Fruit fly (Drosophila melanogaster) whole organism, adult: ENCODE results near the gene eIF3d1.

ENCODE experiments used
- CG11617 ChIP-seq: fragments of 200-800 bp; sonication (Bioruptor generic); optimal IDR thresholded peaks from 2 replicates; lab custom pipeline; 2017; ENCODE audit warnings: mild to moderate bottlenecking, missing biosample characterization, missing genetic modification reagents, missing genetic modification characterization
- CG12768 ChIP-seq: fragments of 200-800 bp; sonication (Bioruptor generic); optimal IDR thresholded peaks from 2 replicates; lab custom pipeline; 2017; ENCODE audit warnings: missing biosample characterization, missing genetic modification characterization, mild to moderate bottlenecking, moderate library complexity, missing genetic modification reagents
- CG33017 ChIP-seq: fragments of 200-800 bp; sonication (Bioruptor generic); optimal IDR thresholded peaks from 2 replicates; lab custom pipeline; 2018; ENCODE audit warnings: missing biosample characterization, mild to moderate bottlenecking, missing genetic modification characterization, moderate library complexity
- CG5204 ChIP-seq: fragments of 200-800 bp; sonication (Bioruptor generic); optimal IDR thresholded peaks from 2 replicates; lab custom pipeline; 2016; ENCODE audit warnings: missing biosample characterization, missing genetic modification characterization
- CG7045 ChIP-seq: fragments of 200-800 bp; sonication (Bioruptor generic); optimal IDR thresholded peaks from 2 replicates; lab custom pipeline; 2017; ENCODE audit warnings: missing biosample characterization, mild to moderate bottlenecking, missing genetic modification characterization
- Mnt ChIP-seq: fragments of 200-800 bp; sonication (Bioruptor generic); optimal IDR thresholded peaks from 2 replicates; lab custom pipeline; 2016; ENCODE audit warnings: missing biosample characterization, mild to moderate bottlenecking, missing genetic modification characterization
- bab1 ChIP-seq: fragments of 200-800 bp; sonication (Bioruptor generic); optimal IDR thresholded peaks from 3 replicates; lab custom pipeline; 2019; ENCODE audit warnings: missing biosample characterization, mild to moderate bottlenecking, missing genetic modification characterization, moderate library complexity
- cic ChIP-seq: fragments of 200-800 bp; sonication (Bioruptor generic); optimal IDR thresholded peaks from 2 replicates; lab custom pipeline; 2017; ENCODE audit warnings: missing biosample characterization, mild to moderate bottlenecking, missing genetic modification characterization, moderate library complexity
- cnc ChIP-seq, 2 experiments: fragments of >200 bp; optimal IDR thresholded peaks; 2 replicates each; lab custom pipeline; 2017
- kay ChIP-seq: fragments of 200-800 bp; sonication (Bioruptor generic); peaks from one replicate; lab custom pipeline; 2016; ENCODE audit warnings: missing biosample characterization, missing genetic modification characterization, borderline replicate concordance
- ovo ChIP-seq: fragments of 200-800 bp; sonication (Bioruptor generic); optimal IDR thresholded peaks from 2 replicates; lab custom pipeline; 2016; ENCODE audit warnings: missing biosample characterization, missing genetic modification characterization
- pad ChIP-seq: fragments of 200-800 bp; sonication (Bioruptor generic); optimal IDR thresholded peaks from 3 replicates; lab custom pipeline; 2017; ENCODE audit warnings: missing biosample characterization, missing genetic modification characterization, mild to moderate bottlenecking, moderate library complexity, missing genetic modification reagents
- tj ChIP-seq: fragments of 200-800 bp; sonication (Bioruptor generic); optimal IDR thresholded peaks from 3 replicates; lab custom pipeline; 2017; ENCODE audit warnings: missing biosample characterization, mild to moderate bottlenecking, missing genetic modification characterization, moderate library complexity
- toe ChIP-seq: fragments of 200-800 bp; sonication (Bioruptor generic); optimal IDR thresholded peaks from 2 replicates; lab custom pipeline; 2016; ENCODE audit warnings: missing biosample characterization, missing genetic modification characterization

eIF3d1 gene

dm6 chr3R:23729632-23730471 lies 50.0 kb downstream of the eIF3d1 start:
- no peak for TF ChIP-seq CG5204 (GFP tag; lab: Kevin White, UChicago)
- TF ChIP-seq CG7045 = peak; percentile 10
- TF ChIP-seq CG12768 (GFP tag; lab: Kevin White, UChicago) = peak; percentile 87
- TF ChIP-seq CG33017 = peak; percentile 36
- TF ChIP-seq CG11617 (GFP tag; lab: Kevin White, UChicago) = peak; percentile 13
- TF ChIP-seq toe (GFP tag; lab: Kevin White, UChicago) = no peak
- no peak for TF ChIP-seq ovo
- TF ChIP-seq Mnt (GFP tag; lab: Kevin White, UChicago) = peak; percentile 5
- peak; percentile 82 for TF ChIP-seq cic (GFP tag; lab: Kevin White, UChicago)
- TF ChIP-seq cnc (optimal IDR thresholded peaks at IDR 0.05; lab: Kevin White, UChicago) = no peak
- TF ChIP-seq bab1 (GFP tag; lab: Kevin White, UChicago) = peak; percentile 33
- peak; percentile 28 for TF ChIP-seq tj (GFP tag; lab: Kevin White, UChicago)
- TF ChIP-seq kay (GFP tag; lab: Kevin White, UChicago) = peak; percentile 18
- TF ChIP-seq pad (GFP tag; lab: Kevin White, UChicago) = peak; percentile 12

dm6 chr3R:23730472-23730801 lies 50.6 kb downstream of the eIF3d1 start:
- TF ChIP-seq pad (GFP tag; lab: Kevin White, UChicago) = no peak
